Worm (Caenorhabditis elegans): ENCODE data around the gene nex-3.

- TF ChIP-seq aly-2 (tag; optimal IDR thresholded peaks at IDR 0.05) (no peak), lir-3 (tag; optimal IDR thresholded peaks at IDR 0.05; ENCODE audit: poor library complexity) (no peak), nhr-11 (tag; optimal IDR thresholded peaks at IDR 0.05) (no peak), nhr-77 (tag; optimal IDR thresholded peaks at IDR 0.05) (no peak), egl-27 (tag; optimal IDR thresholded peaks at IDR 0.05) (no peak), lsy-2 (tag; optimal IDR thresholded peaks at IDR 0.05) (no peak), pqm-1 (tag; optimal IDR thresholded peaks at IDR 0.05) (no peak), unc-130 (tag; optimal IDR thresholded peaks at IDR 0.05) (no peak), efl-1 (optimal IDR thresholded peaks at IDR 0.05) (no peak), efl-1 (GFP tag; optimal IDR thresholded peaks at IDR 0.05 in 1 of 2) (no peak)
These were observed 26.7 kb upstream of the nex-3 start, which contains the start of gene R07E5.11 for ce11 chrIII:4415135-4415534.

Measured in whole organism, L1 larva.